Worm (Caenorhabditis elegans): ENCODE measurements around the gene C05B5.17.

DNA sequence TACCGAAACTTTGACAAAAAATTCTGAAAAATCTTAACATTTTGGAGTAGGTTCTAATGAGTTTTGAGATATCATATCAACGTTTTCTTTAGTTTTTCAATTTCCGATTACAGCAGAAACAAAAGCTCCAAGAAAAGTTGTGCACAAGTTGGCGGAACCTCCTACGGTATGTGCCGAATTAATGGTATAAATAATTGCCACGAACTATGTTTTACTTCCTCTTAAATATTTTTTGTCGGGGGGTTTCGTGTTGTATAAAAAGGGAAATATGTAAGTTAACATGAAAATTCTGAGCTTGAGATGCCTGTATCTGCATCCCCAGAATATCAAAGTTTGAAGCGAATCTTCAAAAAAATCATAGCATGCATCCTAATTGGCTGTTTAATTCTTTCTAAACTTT, 34.7 kb upstream of the C05B5.17 start, which contains the start of gene M04D8.8:
- TF ChIP-seq him-1 (tag; optimal IDR thresholded peaks at IDR 0.05) (no peak), dao-5 (tag; optimal IDR thresholded peaks at IDR 0.05) (no peak), W03F9.2 (tag; optimal IDR thresholded peaks at IDR 0.05) (no peak)
